Worm (Caenorhabditis elegans): ENCODE results near the gene gsto-1.

DNA sequence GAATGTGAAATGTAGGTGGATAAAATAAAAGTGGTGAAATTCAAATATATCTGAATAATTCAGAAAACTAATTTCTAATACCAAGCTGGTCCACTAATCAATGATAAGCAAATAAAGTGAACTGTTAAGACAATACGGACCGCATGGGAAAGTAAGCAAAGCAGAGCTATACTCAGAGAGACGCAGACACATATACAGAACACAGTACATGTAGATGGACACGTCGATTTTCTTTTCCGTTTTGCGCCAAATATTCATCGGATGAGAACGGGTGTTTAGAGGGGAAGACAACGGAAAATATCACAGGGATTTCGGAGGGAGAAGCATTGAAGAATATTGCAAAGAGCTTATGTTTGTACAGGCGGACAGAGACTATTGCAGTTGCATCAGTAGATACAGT lies 20.9 kb downstream of the gsto-1 start:
- TF ChIP-seq F13H6.1 (tag; optimal IDR thresholded peaks at IDR 0.05) (no peak), elt-4 (tag; optimal IDR thresholded peaks at IDR 0.05) (no peak), pha-4 (tag; optimal IDR thresholded peaks at IDR 0.05) (no peak), pros-1 (tag; optimal IDR thresholded peaks at IDR 0.05) (no peak), elt-2 (tag; optimal IDR thresholded peaks at IDR 0.05) (no peak), unc-55 (GFP tag; optimal IDR thresholded peaks at IDR 0.05) (no peak)
